Fruit fly (Drosophila melanogaster) whole organism, embryonic: Measurements from ENCODE around the gene PK1-R.
A peak's percentile ranks its signal among the peaks of the same experiment; 100 is the strongest.

Experiments
- Adf1 ChIP-seq: fragments of 200-800 bp; sonication (Bioruptor generic); IDR thresholded peaks from 2 replicates; pipeline ENCODE4 v1.3.6; 2022; ENCODE audit warnings: missing biosample characterization, missing genetic modification characterization
- Asciz ChIP-seq: fragments of 200-800 bp; sonication (Bioruptor generic); optimal IDR thresholded peaks from 2 replicates; lab custom pipeline; 2017; ENCODE audit warnings: missing biosample characterization, mild to moderate bottlenecking, missing genetic modification characterization, missing genetic modification reagents
- Blimp-1 ChIP-seq: fragments of 200-800 bp; sonication (Bioruptor generic); optimal IDR thresholded peaks from 3 replicates; lab custom pipeline; 2018; ENCODE audit warnings: missing biosample characterization, missing genetic modification characterization, mild to moderate bottlenecking, moderate library complexity, missing genetic modification reagents
- CG10431 ChIP-seq: fragments of 200-800 bp; sonication (Bioruptor generic); optimal IDR thresholded peaks from 3 replicates; lab custom pipeline; 2018; ENCODE audit warnings: missing biosample characterization, mild to moderate bottlenecking, missing genetic modification characterization
- CG11695 ChIP-seq: fragments of 200-800 bp; sonication (Bioruptor generic); IDR thresholded peaks from 3 replicates; pipeline ENCODE4 v1.3.6; 2022; ENCODE audit warnings: missing biosample characterization, missing genetic modification characterization
- CG12155 ChIP-seq: fragments of 200-800 bp; sonication (Bioruptor generic); optimal IDR thresholded peaks from 3 replicates; lab custom pipeline; 2016; ENCODE audit warnings: missing biosample characterization, missing genetic modification characterization
- CG13123 ChIP-seq: fragments of 200-800 bp; sonication (Bioruptor generic); optimal IDR thresholded peaks from 2 replicates; lab custom pipeline; 2016; ENCODE audit warnings: missing biosample characterization, missing genetic modification characterization
- CG13624 ChIP-seq: fragments of 200-800 bp; sonication (Bioruptor generic); optimal IDR thresholded peaks from 2 replicates; lab custom pipeline; 2016; ENCODE audit warnings: missing biosample characterization, missing genetic modification characterization
- CG14050 ChIP-seq: fragments of 200-800 bp; sonication (Bioruptor generic); IDR thresholded peaks from 3 replicates; pipeline ENCODE4 v1.3.6; 2022; ENCODE audit warnings: missing biosample characterization, missing genetic modification characterization
- CG1529 ChIP-seq: fragments of 200-800 bp; sonication (Bioruptor generic); optimal IDR thresholded peaks from 3 replicates; lab custom pipeline; 2018; ENCODE audit warnings: missing biosample characterization, missing genetic modification characterization
- CG17802 ChIP-seq: fragments of 200-800 bp; sonication (Bioruptor generic); optimal IDR thresholded peaks from 2 replicates; lab custom pipeline; 2018; ENCODE audit warnings: missing biosample characterization, mild to moderate bottlenecking, missing genetic modification characterization, moderate library complexity
- CG2116 ChIP-seq: fragments of 200-800 bp; sonication (Bioruptor generic); optimal IDR thresholded peaks from 3 replicates; lab custom pipeline; 2018; ENCODE audit warnings: missing biosample characterization, mild to moderate bottlenecking, missing genetic modification characterization
- CG33213 ChIP-seq: fragments of 200-800 bp; sonication (Bioruptor generic); optimal IDR thresholded peaks from 3 replicates; lab custom pipeline; 2016; ENCODE audit warnings: missing biosample characterization, missing genetic modification characterization
- CG4328 ChIP-seq: fragments of 200-800 bp; sonication (Bioruptor generic); optimal IDR thresholded peaks from 3 replicates; lab custom pipeline; 2017; ENCODE audit warnings: missing biosample characterization, missing genetic modification reagents, missing genetic modification characterization
- CG7271 ChIP-seq: fragments of 200-800 bp; sonication (Bioruptor generic); optimal IDR thresholded peaks from 2 replicates; lab custom pipeline; 2018; ENCODE audit warnings: missing biosample characterization, mild to moderate bottlenecking, missing genetic modification characterization, moderate library complexity
- CG8290 ChIP-seq, 3 experiments: fragments of 200-800 bp; sonication (Bioruptor generic); optimal IDR thresholded peaks; 2 replicates each; lab custom pipeline; 2016 to 2019; ENCODE audit warnings: missing biosample characterization in 3 of 3, missing genetic modification characterization in 3 of 3, mild to moderate bottlenecking in 2 of 3, moderate library complexity in 1 of 3
- CG9797 ChIP-seq: fragments of 200-800 bp; sonication (Bioruptor generic); optimal IDR thresholded peaks from 3 replicates; lab custom pipeline; 2018; ENCODE audit warnings: missing biosample characterization, mild to moderate bottlenecking, missing genetic modification characterization
- Dad ChIP-seq: fragments of 200-800 bp; sonication (Bioruptor generic); optimal IDR thresholded peaks from 3 replicates; lab custom pipeline; 2016; ENCODE audit warnings: missing biosample characterization, missing genetic modification characterization
- Drgx ChIP-seq: fragments of 200-800 bp; sonication (Bioruptor generic); IDR thresholded peaks from 2 replicates; pipeline ENCODE4 v1.3.6; 2022; ENCODE audit warnings: missing biosample characterization, missing genetic modification characterization
- E2f1 ChIP-seq: fragments of 200-800 bp; sonication (Bioruptor generic); IDR thresholded peaks from 2 replicates; pipeline ENCODE4 v1.3.6; 2022; ENCODE audit warnings: missing biosample characterization, missing genetic modification characterization
- Eip74EF ChIP-seq, 2 experiments: fragments of 200-800 bp in 1 of 2; fragments of >200 bp in 1 of 2; sonication (Bioruptor generic) in 1 of 2; optimal IDR thresholded peaks; 2 replicates each; lab custom pipeline; 2017 to 2019; ENCODE audit warnings: missing biosample characterization in 2 of 2, missing genetic modification characterization in 2 of 2, mild to moderate bottlenecking in 1 of 2, moderate library complexity in 1 of 2
- Ets65A ChIP-seq: fragments of 200-800 bp; sonication (Bioruptor generic); peaks from one replicate; lab custom pipeline; 2016; ENCODE audit warnings: missing biosample characterization, missing genetic modification characterization
- Hr78 ChIP-seq, 2 experiments: fragments of 200-800 bp in 1 of 2; fragments of >200 bp in 1 of 2; sonication (Bioruptor generic) in 1 of 2; optimal IDR thresholded peaks; 2 replicates each; lab custom pipeline; 2017 to 2019; ENCODE audit warnings: missing biosample characterization in 2 of 2, missing genetic modification characterization in 2 of 2, mild to moderate bottlenecking in 1 of 2, moderate library complexity in 1 of 2
- Neu2 ChIP-seq: fragments of 200-800 bp; sonication (Bioruptor generic); optimal IDR thresholded peaks from 3 replicates; lab custom pipeline; 2016; ENCODE audit warnings: missing biosample characterization, missing genetic modification characterization, borderline replicate concordance
- Nf-YA ChIP-seq: fragments of 200-800 bp; sonication (Bioruptor generic); IDR thresholded peaks from 2 replicates; pipeline ENCODE4 v1.3.6; 2022; ENCODE audit warnings: missing biosample characterization, missing genetic modification characterization
- PHDP ChIP-seq: fragments of 200-800 bp; sonication (Bioruptor generic); optimal IDR thresholded peaks from 3 replicates; lab custom pipeline; 2018; ENCODE audit warnings: missing biosample characterization, mild to moderate bottlenecking, missing genetic modification characterization, moderate library complexity
- ase ChIP-seq: fragments of 200-800 bp; sonication (Bioruptor generic); IDR thresholded peaks from 3 replicates; pipeline ENCODE4 v1.3.6; 2022; ENCODE audit warnings: missing biosample characterization, missing genetic modification characterization
- az2 ChIP-seq: fragments of 200-800 bp; sonication (Bioruptor generic); optimal IDR thresholded peaks from 3 replicates; lab custom pipeline; 2016; ENCODE audit warnings: missing biosample characterization, missing genetic modification characterization
- bigmax ChIP-seq: fragments of 200-800 bp; sonication (Bioruptor generic); optimal IDR thresholded peaks from 2 replicates; lab custom pipeline; 2018; ENCODE audit warnings: missing biosample characterization, mild to moderate bottlenecking, missing genetic modification characterization
- chm ChIP-seq: fragments of 200-800 bp; sonication (Bioruptor generic); IDR thresholded peaks from 2 replicates; pipeline ENCODE4 v1.3.6; 2022; ENCODE audit warnings: missing biosample characterization, missing genetic modification characterization
- da ChIP-seq: fragments of 200-800 bp; sonication (Bioruptor generic); optimal IDR thresholded peaks from 2 replicates; lab custom pipeline; 2016; ENCODE audit warnings: missing biosample characterization, missing genetic modification characterization
- dmrt11E ChIP-seq: fragments of 200-800 bp; sonication (Bioruptor generic); optimal IDR thresholded peaks from 3 replicates; lab custom pipeline; 2018; ENCODE audit warnings: missing biosample characterization, mild to moderate bottlenecking, missing genetic modification characterization, moderate library complexity
- emc ChIP-seq: fragments of 200-800 bp; sonication (Bioruptor generic); optimal IDR thresholded peaks from 2 replicates; lab custom pipeline; 2016; ENCODE audit warnings: missing biosample characterization, missing genetic modification characterization
- fru ChIP-seq: fragments of >200 bp; optimal IDR thresholded peaks from 2 replicates; lab custom pipeline; 2017
- h ChIP-seq: fragments of >200 bp; optimal IDR thresholded peaks from 2 replicates; lab custom pipeline; 2017
- jigr1 ChIP-seq: fragments of 200-800 bp; sonication (Bioruptor generic); IDR thresholded peaks from 3 replicates; pipeline ENCODE4 v1.3.6; 2022; ENCODE audit warnings: missing biosample characterization, missing genetic modification characterization
- ken ChIP-seq: fragments of 200-800 bp; sonication (Bioruptor generic); IDR thresholded peaks from 3 replicates; pipeline ENCODE4 v1.3.6; 2022; ENCODE audit warnings: missing biosample characterization, missing genetic modification characterization
- klu ChIP-seq: fragments of 200-800 bp; sonication (Bioruptor generic); IDR thresholded peaks from 2 replicates; pipeline ENCODE4 v1.3.6; 2022; ENCODE audit warnings: missing biosample characterization, missing genetic modification characterization
- lbe ChIP-seq: fragments of 200-800 bp; sonication (Bioruptor generic); optimal IDR thresholded peaks from 2 replicates; lab custom pipeline; 2016; ENCODE audit warnings: missing biosample characterization, mild to moderate bottlenecking, missing genetic modification characterization
- lmd ChIP-seq: fragments of 200-800 bp; sonication (Bioruptor generic); IDR thresholded peaks from 2 replicates; pipeline ENCODE4 v1.3.6; 2022; ENCODE audit warnings: missing biosample characterization, missing genetic modification characterization
- mirr ChIP-seq: fragments of 200-800 bp; sonication (Bioruptor generic); optimal IDR thresholded peaks from 3 replicates; lab custom pipeline; 2018; ENCODE audit warnings: missing biosample characterization, mild to moderate bottlenecking, missing genetic modification characterization
- pnt ChIP-seq: fragments of 200-800 bp; sonication (Bioruptor generic); optimal IDR thresholded peaks from 3 replicates; lab custom pipeline; 2016; ENCODE audit warnings: missing biosample characterization, missing genetic modification characterization
- sd ChIP-seq: fragments of 200-800 bp; sonication (Bioruptor generic); optimal IDR thresholded peaks from 3 replicates; lab custom pipeline; 2018; ENCODE audit warnings: missing biosample characterization, mild to moderate bottlenecking, missing genetic modification characterization, moderate library complexity
- seq ChIP-seq: fragments of 200-800 bp; sonication (Bioruptor generic); IDR thresholded peaks from 2 replicates; pipeline ENCODE4 v1.3.6; 2022; ENCODE audit warnings: missing biosample characterization, missing genetic modification characterization
- slbo ChIP-seq: fragments of 200-800 bp; sonication (Bioruptor generic); IDR thresholded peaks from 2 replicates; pipeline ENCODE4 v1.3.6; 2022; ENCODE audit warnings: missing biosample characterization, missing genetic modification characterization
- tio ChIP-seq: fragments of 200-800 bp; sonication (Bioruptor generic); optimal IDR thresholded peaks from 2 replicates; lab custom pipeline; 2017; ENCODE audit warnings: missing biosample characterization, missing genetic modification characterization, inconsistent platforms

Gene PK1-R

DNA sequence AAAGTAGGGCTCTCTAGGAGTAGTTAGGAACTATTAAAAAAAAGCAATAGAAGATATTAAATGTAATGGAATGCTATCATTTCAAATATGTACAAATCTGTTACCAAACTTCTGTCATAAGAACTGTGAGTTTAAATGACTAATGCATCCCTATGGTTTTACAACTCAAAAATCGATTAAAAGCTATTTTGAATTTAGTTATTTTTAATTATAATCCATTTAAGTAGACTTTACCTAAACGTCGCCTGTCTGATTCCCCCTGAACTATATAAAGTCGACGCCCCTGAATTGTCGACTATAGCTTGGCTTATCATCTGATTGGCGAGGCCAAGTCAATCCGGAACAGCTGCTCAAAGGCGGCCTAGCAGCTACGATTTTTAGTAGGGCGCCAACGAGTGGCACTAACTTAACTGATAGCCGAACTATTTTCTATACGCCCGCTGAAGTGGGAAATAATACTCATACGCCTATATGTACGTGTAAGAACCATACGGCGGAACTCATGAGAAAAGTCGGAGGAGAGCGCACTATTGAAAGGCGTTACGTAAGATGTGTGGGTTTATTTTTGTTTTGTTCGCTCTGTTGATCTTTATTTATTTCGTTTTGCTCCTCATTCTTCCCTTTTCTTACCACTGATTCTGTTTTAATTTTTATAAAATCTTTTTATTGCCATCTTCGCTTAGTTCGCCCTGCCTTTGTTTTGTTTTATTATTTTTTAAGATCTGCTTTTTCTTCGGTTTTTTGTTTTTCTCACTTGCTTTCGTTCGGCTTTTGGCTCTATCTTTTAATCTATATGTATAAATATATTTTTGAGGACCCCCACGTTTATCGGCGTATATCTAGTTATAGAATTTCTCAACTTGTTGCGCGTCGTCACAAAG, 40.7 kb downstream of the PK1-R start (continued):
- TF ChIP-seq Eip74EF (GFP tag; optimal IDR thresholded peaks at IDR 0.05; lab: Kevin White, UChicago) (peak in 1 of 2 experiments; percentile 19), CG8290 (GFP tag; optimal IDR thresholded peaks at IDR 0.05; lab: Kevin White, UChicago) (no peak), CG8290 (tag; optimal IDR thresholded peaks at IDR 0.05; lab: Kevin White, UChicago) (peak in 1 of 2 experiments; percentile 15), CG13624 (GFP tag; lab: Kevin White, UChicago) (peak; percentile 41), klu (GFP tag; lab: Robert Waterston, UW) (no peak), CG33213 (GFP tag; lab: Kevin White, UChicago) (no peak), pnt (GFP tag; lab: Kevin White, UChicago) (no peak), h (lab: Kevin White, UChicago) (no peak), tio (GFP tag; lab: Kevin White, UChicago) (peak; percentile 21), CG2116 (no peak), bigmax (no peak), CG14050 (GFP tag; lab: Robert Waterston, UW) (no peak), slbo (GFP tag; lab: Robert Waterston, UW) (peak; percentile 60; the same call in 1 of the 2 replicates), jigr1 (GFP tag; lab: Robert Waterston, UW) (no peak), da (no peak)

DNA sequence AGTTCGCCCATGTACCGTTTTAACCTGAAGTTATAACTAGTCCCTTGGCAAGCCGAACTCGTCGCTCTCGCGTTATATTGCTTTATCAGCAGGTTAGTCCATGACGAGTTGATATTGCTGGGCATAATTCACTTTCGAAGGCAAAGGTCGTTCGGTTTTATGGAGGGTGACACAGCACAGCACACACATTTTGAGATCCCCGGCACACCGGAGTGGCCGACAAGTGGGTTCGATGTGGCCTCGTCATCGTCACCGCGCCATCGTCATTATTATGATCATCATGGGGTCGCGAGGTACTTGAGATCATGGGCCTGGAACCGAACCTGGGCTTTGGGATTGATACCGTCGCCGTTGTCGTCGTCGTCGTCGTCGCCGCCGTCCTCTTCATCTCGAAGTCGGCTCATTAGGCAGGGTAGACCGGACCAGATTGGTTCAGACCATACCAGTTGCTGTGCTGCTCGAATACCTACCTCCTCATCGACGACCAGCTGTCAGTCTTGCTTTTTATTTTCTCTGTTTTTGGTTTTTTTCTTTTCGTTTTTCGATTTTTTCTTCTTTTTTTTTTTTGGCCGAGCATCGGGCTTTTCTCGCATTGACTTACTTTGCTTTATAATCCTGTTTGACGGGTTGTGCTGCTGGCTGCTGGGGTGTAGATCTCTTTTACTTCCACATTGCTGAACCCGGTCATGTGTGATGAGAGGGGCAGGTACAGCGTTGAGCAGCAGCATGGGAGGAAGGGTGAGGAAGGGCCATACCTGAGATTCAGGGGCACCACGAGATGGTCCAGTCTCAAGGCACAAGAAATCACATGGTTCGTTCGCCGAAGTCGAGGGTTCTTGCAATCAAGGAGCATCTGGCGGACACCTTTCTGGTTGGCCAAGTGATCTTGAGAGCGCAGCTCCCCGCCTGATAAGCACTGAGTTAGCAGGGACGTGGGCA, 41.6 kb downstream of the PK1-R start:
- TF ChIP-seq CG17802 (tag; lab: Kevin White, UChicago) = no peak
- no peak for TF ChIP-seq CG10431 (GFP tag; lab: Kevin White, UChicago)
- TF ChIP-seq CG13123 (GFP tag; lab: Kevin White, UChicago) = no peak
- no peak for TF ChIP-seq CG9797 (GFP tag; lab: Kevin White, UChicago)
- TF ChIP-seq chm = no peak
- TF ChIP-seq Nf-YA = no peak
- no peak for TF ChIP-seq CG4328 (GFP tag; lab: Kevin White, UChicago)
- peak; percentile 44 for TF ChIP-seq sd (tag; lab: Kevin White, UChicago)
- no peak for TF ChIP-seq seq (GFP tag; lab: Robert Waterston, UW)
- TF ChIP-seq dmrt11E (tag; lab: Kevin White, UChicago) = no peak
- no peak for TF ChIP-seq CG12155
- TF ChIP-seq Blimp-1 (GFP tag; lab: Kevin White, UChicago) = peak; percentile 52
- peak in 1 of 2 experiments; percentile 49 for TF ChIP-seq Hr78 (GFP tag; optimal IDR thresholded peaks at IDR 0.05; lab: Kevin White, UChicago)
- 0 out of 3 replicates have a peak, but pooled peaks have one; percentile 17 for TF ChIP-seq ken
- TF ChIP-seq emc (GFP tag; lab: Kevin White, UChicago) = no peak
- peak; percentile 15; the same call in 1 of the 2 replicates for TF ChIP-seq lmd (GFP tag; lab: Robert Waterston, UW)
- peak; percentile 77 for TF ChIP-seq lbe (GFP tag; lab: Kevin White, UChicago)
- TF ChIP-seq az2 (GFP tag; lab: Kevin White, UChicago) = no peak
- no peak for TF ChIP-seq CG11695 (GFP tag; lab: Robert Waterston, UW)
- TF ChIP-seq Dad = no peak
- no peak for TF ChIP-seq Neu2
- no peak for TF ChIP-seq fru (lab: Kevin White, UChicago)
- TF ChIP-seq CG7271 (tag; lab: Kevin White, UChicago) = no peak
- TF ChIP-seq E2f1 = no peak
- no peak for TF ChIP-seq PHDP
- no peak for TF ChIP-seq da
- peak; percentile 20 for TF ChIP-seq mirr (GFP tag; lab: Kevin White, UChicago)
- peak; percentile 87 for TF ChIP-seq Drgx (GFP tag; lab: Robert Waterston, UW)
- TF ChIP-seq CG1529 (GFP tag; lab: Kevin White, UChicago) = no peak
- no peak for TF ChIP-seq Asciz
- no peak for TF ChIP-seq Ets65A (GFP tag; lab: Kevin White, UChicago)
- TF ChIP-seq ase (GFP tag; lab: Robert Waterston, UW) = 0 out of 3 replicates have a peak, but pooled peaks have one; percentile 4
- peak; percentile 31; the same call in 1 of the 2 replicates for TF ChIP-seq Adf1
